Worm (Caenorhabditis elegans) whole organism, L1 larva: ENCODE data around the gene F01D5.10.

Experiments
- Y116A8C.19 ChIP-seq: sonication (generic microtip); optimal IDR thresholded peaks from 2 replicates; lab custom pipeline; 2016; ENCODE audit warnings: missing compliant biosample characterization, missing genetic modification characterization, borderline replicate concordance
- aha-1 ChIP-seq: fragments of 150-350 bp; optimal IDR thresholded peaks from 2 replicates; lab custom pipeline; 2014; ENCODE audit warnings: missing biosample characterization, missing genetic modification characterization
- alr-1 ChIP-seq: fragments of 200-800 bp; sonication (Bioruptor generic); optimal IDR thresholded peaks from 2 replicates; lab custom pipeline; 2018; ENCODE audit warnings: borderline replicate concordance, mild to moderate bottlenecking, missing genetic modification characterization, missing compliant biosample characterization
- ama-1 ChIP-seq: fragments of 150-350 bp; optimal IDR thresholded peaks from 2 replicates; lab custom pipeline; 2014
- blmp-1 ChIP-seq: fragments of 150-350 bp; optimal IDR thresholded peaks from 2 replicates; lab custom pipeline; 2014; ENCODE audit warnings: missing biosample characterization, missing genetic modification characterization
- ceh-63 ChIP-seq: fragments of 200-800 bp; sonication (Bioruptor generic); optimal IDR thresholded peaks from 2 replicates; lab custom pipeline; 2018; ENCODE audit warnings: mild to moderate bottlenecking, missing genetic modification characterization, missing compliant biosample characterization
- ceh-8 ChIP-seq: fragments of 200-800 bp; sonication (Bioruptor generic); optimal IDR thresholded peaks from 2 replicates; lab custom pipeline; 2018; ENCODE audit warnings: mild to moderate bottlenecking, missing genetic modification characterization, moderate library complexity, missing compliant biosample characterization
- ces-1 ChIP-seq: fragments of 150-350 bp; optimal IDR thresholded peaks from 2 replicates; lab custom pipeline; 2014; ENCODE audit warnings: missing biosample characterization, missing genetic modification reagents, missing genetic modification characterization
- dpl-1 ChIP-seq, 3 experiments: fragments of 150-350 bp in 2 of 3; sonication (generic microtip) in 1 of 3; optimal IDR thresholded peaks; 2 replicates each; lab custom pipeline; 2014 to 2017; ENCODE audit warnings: missing biosample characterization in 3 of 3, missing genetic modification characterization in 3 of 3, missing genetic modification reagents in 3 of 3
- dsc-1 ChIP-seq: sonication (generic microtip); optimal IDR thresholded peaks from 2 replicates; lab custom pipeline; 2016; ENCODE audit warnings: mild to moderate bottlenecking, missing genetic modification characterization, missing compliant biosample characterization
- efl-1 ChIP-seq, 4 experiments: fragments of 150-350 bp; optimal IDR thresholded peaks in 3 of 4; peaks in 1 of 4; 1 replicate in 1 of 4; 2 replicates in 3 of 4; lab custom pipeline; 2014; ENCODE audit warnings: missing biosample characterization in 2 of 4, missing genetic modification characterization in 2 of 4, missing genetic modification reagents in 2 of 4
- egl-27 ChIP-seq, 2 experiments: fragments of 150-350 bp in 1 of 2; sonication (generic microtip); optimal IDR thresholded peaks; 3 replicates each; lab custom pipeline; 2017 to 2018; ENCODE audit warnings: missing biosample characterization in 2 of 2, missing genetic modification characterization in 2 of 2, missing genetic modification reagents in 2 of 2
- elt-2 ChIP-seq: sonication (generic microtip); optimal IDR thresholded peaks from 2 replicates; lab custom pipeline; 2016; ENCODE audit warnings: missing genetic modification characterization, mild to moderate bottlenecking, inconsistent platforms, missing compliant biosample characterization, missing genetic modification reagents
- fkh-10 ChIP-seq: sonication (generic microtip); optimal IDR thresholded peaks from 2 replicates; lab custom pipeline; 2017; ENCODE audit warnings: missing biosample characterization, missing genetic modification reagents, missing genetic modification characterization
- fkh-8 ChIP-seq: sonication (generic microtip); optimal IDR thresholded peaks from 2 replicates; lab custom pipeline; 2016; ENCODE audit warnings: mild to moderate bottlenecking, missing genetic modification characterization, missing compliant biosample characterization
- isw-1 ChIP-seq: fragments of 200-800 bp; sonication (Bioruptor generic); IDR thresholded peaks from 2 replicates; pipeline ENCODE4 v1.3.6; 2022; ENCODE audit warnings: missing genetic modification characterization, missing compliant biosample characterization
- lin-13 ChIP-seq: fragments of 150-350 bp; optimal IDR thresholded peaks from 2 replicates; lab custom pipeline; 2014; ENCODE audit warnings: missing biosample characterization, missing genetic modification reagents, missing genetic modification characterization
- lin-14 ChIP-seq: fragments of 200-800 bp; sonication (Bioruptor generic); optimal IDR thresholded peaks from 2 replicates; lab custom pipeline; 2018; ENCODE audit warnings: mild to moderate bottlenecking, missing genetic modification characterization, moderate library complexity, missing compliant biosample characterization
- lin-15B ChIP-seq: fragments of 150-350 bp; sonication (generic microtip); optimal IDR thresholded peaks from 3 replicates; lab custom pipeline; 2014; ENCODE audit warnings: missing biosample characterization, missing genetic modification characterization
- lin-35 ChIP-seq, 2 experiments: fragments of 150-350 bp; optimal IDR thresholded peaks; 2 replicates each; lab custom pipeline; 2014; ENCODE audit warnings: missing biosample characterization in 2 of 2, missing genetic modification characterization in 2 of 2, missing genetic modification reagents in 2 of 2
- lir-3 ChIP-seq: sonication (generic microtip); optimal IDR thresholded peaks from 2 replicates; lab custom pipeline; 2016; ENCODE audit warnings: mild to moderate bottlenecking, missing genetic modification characterization, moderate library complexity, missing compliant biosample characterization; ENCODE audit not compliant: poor library complexity
- mab-9 ChIP-seq: fragments of 200-800 bp; sonication (Bioruptor generic); IDR thresholded peaks from 2 replicates; pipeline ENCODE4 v1.3.6; 2022; ENCODE audit warnings: missing genetic modification reagents, missing genetic modification characterization, missing compliant biosample characterization
- mef-2 ChIP-seq: fragments of 150-350 bp; optimal IDR thresholded peaks from 2 replicates; lab custom pipeline; 2014; ENCODE audit warnings: missing biosample characterization, missing genetic modification characterization
- mep-1 ChIP-seq: fragments of 150-350 bp; optimal IDR thresholded peaks from 2 replicates; lab custom pipeline; 2014; ENCODE audit warnings: missing biosample characterization, missing genetic modification characterization
- nhr-19 ChIP-seq: fragments of 200-800 bp; sonication (Bioruptor generic); conservative IDR thresholded peaks from 2 replicates; pipeline ENCODE4 v1.3.6; 2022; ENCODE audit warnings: missing genetic modification characterization, missing compliant biosample characterization
- nhr-20 ChIP-seq: sonication (generic microtip); optimal IDR thresholded peaks from 2 replicates; lab custom pipeline; 2016; ENCODE audit warnings: mild to moderate bottlenecking, missing genetic modification characterization, missing compliant biosample characterization
- nhr-28 ChIP-seq: fragments of 150-350 bp; optimal IDR thresholded peaks from 2 replicates; lab custom pipeline; 2014; ENCODE audit warnings: missing biosample characterization, missing genetic modification characterization
- nhr-47 ChIP-seq: sonication (generic microtip); optimal IDR thresholded peaks from 2 replicates; lab custom pipeline; 2016; ENCODE audit warnings: mild to moderate bottlenecking, missing genetic modification characterization, moderate library complexity, missing compliant biosample characterization
- nhr-71 ChIP-seq: sonication (generic microtip); optimal IDR thresholded peaks from 2 replicates; lab custom pipeline; 2016; ENCODE audit warnings: mild to moderate bottlenecking, missing genetic modification characterization, moderate library complexity, missing compliant biosample characterization
- nhr-77 ChIP-seq: fragments of 150-350 bp; optimal IDR thresholded peaks from 2 replicates; lab custom pipeline; 2014; ENCODE audit warnings: missing biosample characterization, missing genetic modification characterization
- nhr-85 ChIP-seq: sonication (generic microtip); peaks from one replicate; lab custom pipeline; 2016; ENCODE audit warnings: missing genetic modification characterization, inconsistent platforms, missing compliant biosample characterization
- pag-3 ChIP-seq: sonication (generic microtip); optimal IDR thresholded peaks from 2 replicates; lab custom pipeline; 2017; ENCODE audit warnings: missing genetic modification characterization, mild to moderate bottlenecking, missing compliant biosample characterization, antibody characterized with exemption, borderline replicate concordance; ENCODE audit not compliant: insufficient read depth
- pax-3 ChIP-seq: fragments of 200-800 bp; sonication (Bioruptor generic); optimal IDR thresholded peaks from 2 replicates; lab custom pipeline; 2018; ENCODE audit warnings: mild to moderate bottlenecking, missing genetic modification characterization, moderate library complexity, missing compliant biosample characterization
- pqm-1 ChIP-seq: sonication (generic microtip); optimal IDR thresholded peaks from 3 replicates; lab custom pipeline; 2017; ENCODE audit warnings: missing biosample characterization, missing genetic modification characterization
- snu-23 ChIP-seq: sonication (generic microtip); optimal IDR thresholded peaks from 2 replicates; lab custom pipeline; 2016; ENCODE audit warnings: missing genetic modification characterization, missing compliant biosample characterization
- sox-4 ChIP-seq: sonication (generic microtip); optimal IDR thresholded peaks from 2 replicates; lab custom pipeline; 2016; ENCODE audit warnings: missing genetic modification characterization, missing compliant biosample characterization
- sptf-1 ChIP-seq: fragments of 150-350 bp; optimal IDR thresholded peaks from 2 replicates; lab custom pipeline; 2014; ENCODE audit warnings: missing biosample characterization, missing genetic modification characterization
- sup-37 ChIP-seq: fragments of 200-800 bp; sonication (Bioruptor generic); optimal IDR thresholded peaks from 2 replicates; lab custom pipeline; 2018; ENCODE audit warnings: mild to moderate bottlenecking, missing genetic modification characterization, missing compliant biosample characterization
- tbx-2 ChIP-seq: sonication (generic microtip); optimal IDR thresholded peaks from 2 replicates; lab custom pipeline; 2016; ENCODE audit warnings: missing genetic modification characterization, missing compliant biosample characterization
- unc-130 ChIP-seq: fragments of 150-350 bp; optimal IDR thresholded peaks from 2 replicates; lab custom pipeline; 2017; ENCODE audit warnings: missing biosample characterization, missing genetic modification characterization, inconsistent platforms
- unc-86 ChIP-seq: sonication (generic microtip); optimal IDR thresholded peaks from 2 replicates; lab custom pipeline; 2016; ENCODE audit warnings: missing genetic modification characterization, missing compliant biosample characterization
- xbp-1 ChIP-seq: sonication (generic microtip); optimal IDR thresholded peaks from 2 replicates; lab custom pipeline; 2016; ENCODE audit warnings: missing genetic modification characterization, missing compliant biosample characterization
- zip-4 ChIP-seq: fragments of 200-800 bp; sonication (Bioruptor generic); optimal IDR thresholded peaks from 2 replicates; lab custom pipeline; 2018; ENCODE audit warnings: mild to moderate bottlenecking, missing genetic modification characterization, moderate library complexity, missing compliant biosample characterization

The F01D5.10 gene

DNA sequence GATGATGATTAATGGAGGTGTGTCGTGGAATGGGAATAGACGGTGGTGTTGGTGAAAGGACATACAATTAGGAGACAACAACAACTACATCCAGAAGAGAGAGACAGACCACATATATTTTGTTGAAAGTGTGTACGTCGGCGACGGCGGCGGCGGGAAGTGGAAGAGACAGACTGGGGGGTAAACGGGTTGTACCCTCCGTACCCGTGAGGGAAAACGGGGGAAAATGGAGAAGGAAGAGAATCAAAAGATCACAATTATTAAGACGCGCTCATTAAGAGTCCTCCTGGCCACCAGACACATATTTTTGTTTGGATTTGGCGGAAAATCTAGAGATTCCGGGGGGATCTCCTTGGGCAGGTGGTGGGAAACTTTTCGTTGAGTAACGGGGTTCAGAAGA is 25.4 kb upstream of the F01D5.10 start:
- TF ChIP-seq lin-14 (peak; percentile 25), blmp-1 (tag; lab: Kevin White, UChicago) (peak; percentile 65), efl-1 (optimal IDR thresholded peaks at IDR 0.05; lab: Kevin White, UChicago) (no peak), efl-1 (GFP tag; optimal IDR thresholded peaks at IDR 0.05 in 1 of 2; lab: Kevin White, UChicago) (peak in 1 of 2 experiments; percentile 82), Y116A8C.19 (tag; lab: Kevin White, UChicago) (no peak)

DNA sequence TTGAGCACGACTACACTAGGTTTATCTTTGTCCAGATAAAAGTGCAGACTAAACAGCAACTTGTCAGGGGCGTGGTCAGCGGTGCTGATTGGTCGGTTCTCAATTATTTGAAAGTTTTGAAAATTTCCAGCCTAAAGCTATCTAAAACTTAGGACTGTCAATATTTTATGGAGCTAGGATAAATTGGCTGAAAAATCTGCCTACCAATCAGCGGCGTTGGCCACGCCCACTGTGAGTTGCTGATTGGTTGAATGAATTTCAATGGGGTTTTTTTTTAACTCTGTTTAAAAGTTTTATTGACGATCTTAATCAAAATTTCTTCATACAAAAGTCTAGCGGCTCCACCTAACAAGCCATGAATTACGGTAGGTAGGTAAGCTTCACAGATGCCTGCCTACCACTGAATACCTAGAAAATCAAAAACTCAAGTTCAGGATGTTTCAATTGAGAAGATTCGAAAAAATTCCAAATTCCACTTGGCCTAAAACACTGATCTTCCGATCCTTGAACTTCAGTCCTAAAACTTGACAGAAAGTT is 24.9 kb upstream of the F01D5.10 start:
- TF ChIP-seq ama-1 (lab: Kevin White, UChicago) (no peak), efl-1 (optimal IDR thresholded peaks at IDR 0.05; lab: Kevin White, UChicago) (no peak), efl-1 (GFP tag; optimal IDR thresholded peaks at IDR 0.05 in 1 of 2; lab: Kevin White, UChicago) (peak in 1 of 2 experiments; percentile 63)

DNA sequence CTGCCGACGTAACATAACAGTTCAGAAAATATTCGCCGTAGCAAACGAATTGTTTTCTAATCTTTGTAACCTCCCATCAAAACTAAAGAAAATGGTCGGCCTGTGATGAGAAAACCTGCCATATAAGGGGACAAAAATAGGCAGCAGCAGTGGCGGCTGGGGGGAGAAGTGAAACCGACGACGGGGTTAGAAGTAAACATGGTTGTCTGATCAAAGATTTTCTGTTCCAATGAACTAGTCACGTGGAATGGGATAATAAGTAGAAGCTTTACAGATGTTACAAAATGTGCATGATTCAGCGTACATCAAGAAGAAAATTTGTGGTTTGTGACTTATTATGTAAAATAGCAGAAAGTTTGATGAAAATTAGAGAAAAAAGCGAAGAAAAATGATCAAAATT is 24.1 kb upstream of the F01D5.10 start:
- TF ChIP-seq lir-3 (tag; lab: Kevin White, UChicago), result no peak
- no peak for TF ChIP-seq nhr-19 (GFP tag; lab: Robert Waterston, UW)
- TF ChIP-seq zip-4 (GFP tag; lab: Kevin White, UChicago), result no peak
- TF ChIP-seq lin-35 (GFP tag; optimal IDR thresholded peaks at IDR 0.05; lab: Kevin White, UChicago), result peak in 1 of 2 experiments; percentile 14
- TF ChIP-seq fkh-8, result peak; percentile 50
- peak; percentile 27 for TF ChIP-seq dsc-1 (tag; lab: Kevin White, UChicago)
- TF ChIP-seq ceh-63, result no peak
- peak; percentile 47 for TF ChIP-seq lin-14
- peak; percentile 74 for TF ChIP-seq nhr-85 (tag; lab: Kevin White, UChicago)
- TF ChIP-seq aha-1 (tag; lab: Kevin White, UChicago), result no peak
- TF ChIP-seq fkh-10 (GFP tag; lab: Kevin White, UChicago), result no peak
- no peak for TF ChIP-seq sptf-1 (tag; lab: Kevin White, UChicago)
- TF ChIP-seq blmp-1 (tag; lab: Kevin White, UChicago), result peak; percentile 51
- peak; percentile 26 for TF ChIP-seq snu-23 (GFP tag; lab: Kevin White, UChicago)
- peak; percentile 41 for TF ChIP-seq nhr-20 (tag; lab: Kevin White, UChicago)
- TF ChIP-seq nhr-71 (tag; lab: Kevin White, UChicago), result peak; percentile 47
- peak; percentile 29 for TF ChIP-seq nhr-47 (tag; lab: Kevin White, UChicago)

DNA sequence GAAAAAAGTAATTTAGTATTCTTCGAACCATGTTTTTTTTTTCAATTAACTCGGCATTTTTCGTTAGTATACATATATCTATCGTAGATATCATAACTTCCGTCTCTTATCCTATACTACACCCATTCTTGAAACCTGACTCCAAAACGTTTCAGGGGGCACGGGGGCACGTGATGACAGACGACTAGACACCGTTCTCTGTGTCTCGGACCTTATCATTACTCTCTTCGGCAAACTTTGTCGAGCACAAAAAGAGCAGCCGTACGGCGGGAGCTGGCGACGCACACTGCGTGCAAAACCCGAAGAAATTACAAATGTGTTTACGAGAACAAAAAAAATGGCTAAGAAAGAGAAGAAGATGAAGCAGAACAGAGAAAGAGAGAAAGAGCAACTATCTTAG is 23.1 kb upstream of the F01D5.10 start:
- TF ChIP-seq sup-37 (GFP tag; lab: Kevin White, UChicago), result no peak
- peak; percentile 37 to 61 for TF ChIP-seq egl-27 (tag; optimal IDR thresholded peaks at IDR 0.05; lab: Kevin White, UChicago)
- TF ChIP-seq Y116A8C.19 (tag; lab: Kevin White, UChicago), result no peak
- peak; percentile 96 for TF ChIP-seq nhr-71 (tag; lab: Kevin White, UChicago)
- no peak for TF ChIP-seq nhr-28 (tag; lab: Kevin White, UChicago)
- TF ChIP-seq sox-4 (tag; lab: Kevin White, UChicago), result peak; percentile 62
- TF ChIP-seq pag-3, result peak; percentile 2
- TF ChIP-seq fkh-10 (GFP tag; lab: Kevin White, UChicago), result peak; percentile 90
- peak; percentile 71 for TF ChIP-seq elt-2
- TF ChIP-seq dpl-1 (GFP tag; optimal IDR thresholded peaks at IDR 0.05; lab: Kevin White, UChicago), result peak in 2 of 3 experiments; percentile 6 to 39
- TF ChIP-seq mep-1 (tag; lab: Kevin White, UChicago), result peak; percentile 68
- peak; percentile 75 for TF ChIP-seq ces-1 (GFP tag; lab: Kevin White, UChicago)
- TF ChIP-seq dsc-1 (tag; lab: Kevin White, UChicago), result peak; percentile 14
- peak; percentile 89 for TF ChIP-seq nhr-20 (tag; lab: Kevin White, UChicago)
- TF ChIP-seq unc-86 (tag; lab: Kevin White, UChicago), result peak; percentile 85
- TF ChIP-seq aha-1 (tag; lab: Kevin White, UChicago), result no peak
- peak; percentile 90 for TF ChIP-seq fkh-8
- TF ChIP-seq xbp-1 (tag; lab: Kevin White, UChicago), result peak; percentile 43
- TF ChIP-seq nhr-77 (tag; lab: Kevin White, UChicago), result peak; percentile 92
- TF ChIP-seq pqm-1 (tag; lab: Kevin White, UChicago), result no peak
- peak; percentile 76 for TF ChIP-seq nhr-19 (GFP tag; lab: Robert Waterston, UW)
- TF ChIP-seq isw-1 (GFP tag; lab: Robert Waterston, UW), result 0 out of 2 replicates have a peak, but pooled peaks have one; percentile 18
- TF ChIP-seq lin-15B (tag; lab: Kevin White, UChicago), result peak; percentile 26
- peak; percentile 12 for TF ChIP-seq lin-13
- peak; percentile 85 for TF ChIP-seq nhr-47 (tag; lab: Kevin White, UChicago)
- peak; percentile 75 for TF ChIP-seq pax-3 (tag; lab: Kevin White, UChicago)
- TF ChIP-seq mef-2 (tag; lab: Kevin White, UChicago), result peak; percentile 70
- TF ChIP-seq tbx-2 (tag; lab: Kevin White, UChicago), result peak; percentile 80
- no peak for TF ChIP-seq mab-9 (GFP tag; lab: Robert Waterston, UW)
- peak; percentile 68 for TF ChIP-seq unc-130 (tag; lab: Kevin White, UChicago)
- TF ChIP-seq ceh-8 (GFP tag; lab: Kevin White, UChicago), result no peak
- no peak for TF ChIP-seq alr-1 (tag; lab: Kevin White, UChicago)
